Fruit fly (Drosophila melanogaster): ENCODE measurements around the gene CG18088.
A peak's percentile ranks its signal among the peaks of the same experiment; 100 is the strongest.

CG18088 gene

DNA sequence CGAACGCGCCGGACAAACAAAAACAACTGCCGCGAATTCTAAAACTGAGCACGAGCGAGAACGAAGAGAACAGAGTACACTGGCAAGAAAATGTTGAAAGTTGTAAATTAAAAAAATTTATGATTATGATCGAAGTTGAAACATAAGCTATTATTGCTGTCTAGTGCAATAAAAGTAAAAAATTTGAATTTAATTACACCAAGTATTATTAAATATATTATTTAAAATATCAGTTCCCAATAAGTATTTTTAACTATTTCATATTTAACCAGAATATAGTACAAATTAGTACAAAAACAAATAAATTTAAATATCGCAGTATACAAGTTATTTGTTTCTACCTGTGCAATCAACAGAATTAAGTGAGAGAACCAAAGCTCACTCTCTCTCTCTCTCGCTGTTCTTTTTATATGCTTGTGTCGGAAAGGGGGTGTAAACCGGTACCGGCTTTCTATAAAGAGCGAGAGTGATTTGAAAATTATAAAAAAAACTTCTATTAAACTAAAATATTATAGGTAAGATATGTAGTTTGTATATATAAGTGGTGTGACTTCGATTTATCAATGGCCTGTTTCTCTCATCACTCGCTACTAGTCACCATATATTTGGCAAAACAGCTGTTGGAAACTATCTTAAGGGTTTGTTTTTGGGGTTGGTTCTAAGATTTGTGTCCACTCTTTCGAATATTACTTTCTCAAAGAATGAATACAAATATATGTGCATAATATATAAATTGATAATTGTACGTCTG, 16.0 kb upstream of the CG18088 start, which contains the start of gene C1GalTA (continued):
- TF ChIP-seq CG7839 (tag; optimal IDR thresholded peaks at IDR 0.05) (peak; percentile 99), insv (GFP tag; optimal IDR thresholded peaks at IDR 0.05) (peak in 1 of 2 experiments; percentile 69), psq (GFP tag; optimal IDR thresholded peaks at IDR 0.05) (peak; percentile 80), crp (GFP tag; optimal IDR thresholded peaks at IDR 0.05) (peak in 1 of 2 experiments; percentile 66), CG13894 (tag; optimal IDR thresholded peaks at IDR 0.05) (peak; percentile 96), Neu2 (GFP tag; optimal IDR thresholded peaks at IDR 0.05; ENCODE audit: borderline replicate concordance) (no peak), H15 (GFP tag; IDR thresholded peaks at IDR 0.05) (peak; percentile 89), CG5245 (GFP tag; optimal IDR thresholded peaks at IDR 0.05) (peak; percentile 84), CG14860 (GFP tag; IDR thresholded peaks at IDR 0.05; ENCODE audit: partially characterized antibody) (no peak), CG6654 (GFP tag; optimal IDR thresholded peaks at IDR 0.05) (peak; percentile 85), kni (GFP tag; optimal IDR thresholded peaks at IDR 0.05) (peak; percentile 61), CG34224 (GFP tag; IDR thresholded peaks at IDR 0.05; ENCODE audit: partially characterized antibody) (no peak), scrt (GFP tag; optimal IDR thresholded peaks at IDR 0.05) (peak; percentile 94), yki (optimal IDR thresholded peaks at IDR 0.05) (no peak), Oaz (GFP tag; IDR thresholded peaks at IDR 0.05) (peak; percentile 86), NfI (GFP tag; optimal IDR thresholded peaks at IDR 0.05) (peak; percentile 92), Sox102F (GFP tag; optimal IDR thresholded peaks at IDR 0.05) (peak; percentile 98), CG32772 (GFP tag; IDR thresholded peaks at IDR 0.05) (peak; percentile 94), Ssrp (tag; optimal IDR thresholded peaks at IDR 0.05) (peak; percentile 98), Fer3 (tag; optimal IDR thresholded peaks at IDR 0.05) (peak; percentile 98), mld (GFP tag; IDR thresholded peaks at IDR 0.05; ENCODE audit: partially characterized antibody) (no peak), CG18619 (GFP tag; optimal IDR thresholded peaks at IDR 0.05) (peak; percentile 96), CG12942 (GFP tag; optimal IDR thresholded peaks at IDR 0.05) (peak; percentile 92), tll (GFP tag; optimal IDR thresholded peaks at IDR 0.05) (peak in 1 of 2 experiments; percentile 51), ems (GFP tag; optimal IDR thresholded peaks at IDR 0.05) (peak; percentile 64), ci (GFP tag; IDR thresholded peaks at IDR 0.05) (peak; percentile 86), CG8924 (tag; optimal IDR thresholded peaks at IDR 0.05) (peak; percentile 100), CG9727 (GFP tag; optimal IDR thresholded peaks at IDR 0.05) (peak; percentile 99), CG10654 (GFP tag; optimal IDR thresholded peaks at IDR 0.05) (peak; percentile 94), CG7556 (GFP tag; optimal IDR thresholded peaks at IDR 0.05) (peak; percentile 99), Doc2 (GFP tag; IDR thresholded peaks at IDR 0.05) (no peak), CG15696 (tag; optimal IDR thresholded peaks at IDR 0.05) (peak; percentile 95), Dip3 (GFP tag; optimal IDR thresholded peaks at IDR 0.05) (peak; percentile 50), ttk (GFP tag; IDR thresholded peaks at IDR 0.05) (peak; percentile 96), CG8478 (optimal IDR thresholded peaks at IDR 0.05) (no peak), Antp (GFP tag; optimal IDR thresholded peaks at IDR 0.05) (peak; percentile 53), CG17802 (tag; optimal IDR thresholded peaks at IDR 0.05) (peak; percentile 77), TFAM (GFP tag; optimal IDR thresholded peaks at IDR 0.05) (peak; percentile 82), CG17612 (GFP tag; IDR thresholded peaks at IDR 0.05) (peak; percentile 87), CG10959 (GFP tag; IDR thresholded peaks at IDR 0.05) (peak; percentile 72), CG1832 (GFP tag; optimal IDR thresholded peaks at IDR 0.05) (no peak), sens (GFP tag) (peak; percentile 93), Ravus (GFP tag; IDR thresholded peaks at IDR 0.05) (peak; percentile 86), mirr (GFP tag; optimal IDR thresholded peaks at IDR 0.05) (peak; percentile 62), CG12769 (tag; optimal IDR thresholded peaks at IDR 0.05) (peak; percentile 61), HLH4C (GFP tag; IDR thresholded peaks at IDR 0.05; ENCODE audit: partially characterized antibody) (no peak), esg (GFP tag; conservative IDR thresholded peaks at IDR 0.05) (peak; percentile 92), bab2 (GFP tag; optimal IDR thresholded peaks at IDR 0.05) (peak; percentile 64), Hr51 (GFP tag; optimal IDR thresholded peaks at IDR 0.05) (peak; percentile 73 to 99)

All from whole organism, embryonic.